Fruit fly (Drosophila melanogaster) whole organism, wandering third instar larva: Measurements from ENCODE around the gene CG14864.

Experiments used
- Abd-B ChIP-seq: fragments of >200 bp; optimal IDR thresholded peaks from 2 replicates; lab custom pipeline; 2017; ENCODE audit warnings: missing biosample characterization, missing genetic modification characterization
- CG32264 ChIP-seq: fragments of 200-800 bp; sonication (Bioruptor generic); optimal IDR thresholded peaks from 2 replicates; lab custom pipeline; 2016; ENCODE audit warnings: missing biosample characterization, missing genetic modification characterization
- CG9705 ChIP-seq: fragments of 200-800 bp; sonication (Bioruptor generic); optimal IDR thresholded peaks from 2 replicates; lab custom pipeline; 2018; ENCODE audit warnings: missing biosample characterization, mild to moderate bottlenecking, missing genetic modification characterization
- CrebA ChIP-seq: fragments of 200-800 bp; sonication (Bioruptor generic); optimal IDR thresholded peaks from 2 replicates; lab custom pipeline; 2016; ENCODE audit warnings: missing biosample characterization, mild to moderate bottlenecking, missing genetic modification characterization, borderline replicate concordance
- Dif ChIP-seq: fragments of 200-275, 200-300 bp; sonication (Bioruptor generic); optimal IDR thresholded peaks from 2 replicates; lab custom pipeline; 2018; ENCODE audit warnings: missing biosample characterization, missing genetic modification characterization; ENCODE audit not compliant: partially characterized antibody
- GATAd ChIP-seq: sonication (Bioruptor generic); optimal IDR thresholded peaks from 2 replicates; lab custom pipeline; 2016; ENCODE audit warnings: missing biosample characterization, missing genetic modification characterization
- HLH106 ChIP-seq: fragments of 200-800 bp; optimal IDR thresholded peaks from 3 replicates; lab custom pipeline; 2019; ENCODE audit warnings: missing biosample characterization, mild to moderate bottlenecking, missing genetic modification characterization, moderate library complexity
- Hnf4 ChIP-seq: fragments of 200-800 bp; sonication (Bioruptor generic); optimal IDR thresholded peaks from 2 replicates; lab custom pipeline; 2016; ENCODE audit warnings: missing biosample characterization, mild to moderate bottlenecking, missing genetic modification characterization
- Hr83 ChIP-seq: fragments of 200-300 bp; sonication (Bioruptor generic); optimal IDR thresholded peaks from 2 replicates; lab custom pipeline; 2016; ENCODE audit warnings: missing biosample characterization, mild to moderate bottlenecking, missing genetic modification characterization, moderate library complexity; ENCODE audit not compliant: poor library complexity, severe bottlenecking
- Jra ChIP-seq: sonication (Bioruptor generic); optimal IDR thresholded peaks from 2 replicates; lab custom pipeline; 2016; ENCODE audit warnings: missing biosample characterization, missing genetic modification characterization
- Mio ChIP-seq: sonication (Bioruptor generic); optimal IDR thresholded peaks from 2 replicates; lab custom pipeline; 2016; ENCODE audit warnings: missing biosample characterization, missing genetic modification characterization
- Myc ChIP-seq: fragments of >200 bp; optimal IDR thresholded peaks from 2 replicates; lab custom pipeline; 2017
- N ChIP-seq: fragments of >200 bp; optimal IDR thresholded peaks from 2 replicates; lab custom pipeline; 2018; ENCODE audit warnings: missing biosample characterization, missing external identifiers, missing genetic modification characterization
- OdsH ChIP-seq: fragments of 200-800 bp; sonication (Bioruptor generic); optimal IDR thresholded peaks from 2 replicates; lab custom pipeline; 2016; ENCODE audit warnings: missing biosample characterization, mild to moderate bottlenecking, missing genetic modification characterization
- Rel ChIP-seq, 2 experiments: fragments of 200-800 bp; sonication (Bioruptor generic) in 1 of 2; optimal IDR thresholded peaks; 2 replicates in 1 of 2; 3 replicates in 1 of 2; lab custom pipeline; 2016 to 2019; ENCODE audit warnings: mild to moderate bottlenecking in 2 of 2, missing biosample characterization in 2 of 2, missing genetic modification characterization in 2 of 2, moderate library complexity in 1 of 2
- Sp1 ChIP-seq: fragments of 200-800 bp; sonication (Bioruptor generic); optimal IDR thresholded peaks from 3 replicates; lab custom pipeline; 2019; ENCODE audit warnings: missing biosample characterization, mild to moderate bottlenecking, missing genetic modification characterization, moderate library complexity
- Vsx2 ChIP-seq: fragments of 200-300, 225-300 bp; sonication (Bioruptor generic); optimal IDR thresholded peaks from 2 replicates; lab custom pipeline; 2018; ENCODE audit warnings: missing biosample characterization, missing genetic modification characterization; ENCODE audit not compliant: partially characterized antibody
- br ChIP-seq: fragments of 200-800 bp; sonication (Bioruptor generic); optimal IDR thresholded peaks from 2 replicates; lab custom pipeline; 2016; ENCODE audit warnings: missing biosample characterization, missing genetic modification characterization
- dl ChIP-seq, 2 experiments: fragments of 175-275, 200-275 bp in 1 of 2; fragments of 200-275 bp in 1 of 2; sonication (Bioruptor generic); optimal IDR thresholded peaks; lab custom pipeline; 2018; ENCODE audit warnings: mild to moderate bottlenecking in 2 of 2, missing biosample characterization in 2 of 2, missing genetic modification characterization in 2 of 2, moderate library complexity in 2 of 2; ENCODE audit not compliant: partially characterized antibody in 2 of 2, insufficient read depth in 1 of 2
- dmrt93B ChIP-seq: fragments of 200-800 bp; sonication (Bioruptor generic); optimal IDR thresholded peaks from 2 replicates; lab custom pipeline; 2018; ENCODE audit warnings: missing biosample characterization, mild to moderate bottlenecking, missing genetic modification characterization
- dsf ChIP-seq: sonication (Bioruptor generic); optimal IDR thresholded peaks from 2 replicates; lab custom pipeline; 2016; ENCODE audit warnings: missing biosample characterization, missing genetic modification characterization, borderline replicate concordance
- ey ChIP-seq: fragments of 200-800 bp; sonication (Bioruptor generic); optimal IDR thresholded peaks from 2 replicates; lab custom pipeline; 2016; ENCODE audit warnings: missing biosample characterization, missing genetic modification characterization
- foxo ChIP-seq, 2 experiments: fragments of 200-800 bp; sonication (Bioruptor generic); optimal IDR thresholded peaks; 2 replicates in 1 of 2; 3 replicates in 1 of 2; lab custom pipeline; 2016 to 2017; ENCODE audit warnings: missing biosample characterization in 2 of 2, missing genetic modification characterization in 2 of 2
- fru ChIP-seq: fragments of 200-800 bp; sonication (Bioruptor generic); optimal IDR thresholded peaks from 3 replicates; lab custom pipeline; 2016; ENCODE audit warnings: missing biosample characterization, mild to moderate bottlenecking, missing genetic modification characterization
- h ChIP-seq: fragments of 200-800 bp; sonication (Bioruptor generic); optimal IDR thresholded peaks from 3 replicates; lab custom pipeline; 2016; ENCODE audit warnings: missing biosample characterization, mild to moderate bottlenecking, missing genetic modification characterization
- jim ChIP-seq: fragments of 175-275, 200-325 bp; sonication (Bioruptor generic); optimal IDR thresholded peaks from 2 replicates; lab custom pipeline; 2016; ENCODE audit warnings: missing biosample characterization, mild to moderate bottlenecking, missing genetic modification characterization
- lola ChIP-seq: fragments of >200 bp; optimal IDR thresholded peaks from 2 replicates; lab custom pipeline; 2017; ENCODE audit warnings: missing biosample characterization, missing genetic modification characterization
- pan ChIP-seq: fragments of >200 bp; optimal IDR thresholded peaks from 2 replicates; lab custom pipeline; 2017
- psq ChIP-seq: fragments of 200-800 bp; sonication (Bioruptor generic); optimal IDR thresholded peaks from 3 replicates; lab custom pipeline; 2017; ENCODE audit warnings: missing biosample characterization, mild to moderate bottlenecking, missing genetic modification characterization, moderate library complexity
- rgr ChIP-seq: fragments of 200-800 bp; sonication (Bioruptor generic); optimal IDR thresholded peaks from 3 replicates; lab custom pipeline; 2016; ENCODE audit warnings: missing biosample characterization, mild to moderate bottlenecking, missing genetic modification characterization
- sage ChIP-seq: fragments of 200-800 bp; sonication (Bioruptor generic); optimal IDR thresholded peaks from 2 replicates; lab custom pipeline; 2016; ENCODE audit warnings: missing biosample characterization, mild to moderate bottlenecking, missing genetic modification characterization
- sv ChIP-seq: fragments of 200-800 bp; sonication (Bioruptor generic); optimal IDR thresholded peaks from 3 replicates; lab custom pipeline; 2016; ENCODE audit warnings: missing biosample characterization, missing genetic modification characterization
- tai ChIP-seq: sonication (Bioruptor generic); optimal IDR thresholded peaks from 2 replicates; lab custom pipeline; 2016; ENCODE audit warnings: missing biosample characterization, missing genetic modification characterization
- usp ChIP-seq: fragments of >200 bp; optimal IDR thresholded peaks from 2 replicates; lab custom pipeline; 2017; ENCODE audit warnings: missing biosample characterization, missing genetic modification characterization
- woc ChIP-seq: sonication (Bioruptor generic); optimal IDR thresholded peaks from 2 replicates; lab custom pipeline; 2016; ENCODE audit warnings: missing biosample characterization, mild to moderate bottlenecking, missing genetic modification characterization

The CG14864 gene

dm6 chr3R:15277926-15278869 is 9.9 kb upstream of the CG14864 start, which contains the start of the genes MRG15 and Tm1:
TSS of gene MRG15 (minus strand) at chr3R:15278109.
TSS of gene Tm1 (plus strand) at chr3R:15278220.
- TF ChIP-seq rgr (peak; percentile 60), h (GFP tag; lab: Kevin White, UChicago) (no peak), Rel (GFP tag; optimal IDR thresholded peaks at IDR 0.05; lab: Kevin White, UChicago) (no peak), Rel (tag; optimal IDR thresholded peaks at IDR 0.05; lab: Kevin White, UChicago) (peak; percentile 1), pan (lab: Kevin White, UChicago) (no peak), Sp1 (GFP tag; lab: Kevin White, UChicago) (no peak), Hnf4 (GFP tag; lab: Kevin White, UChicago) (peak; percentile 5), Dif (no peak)

DNA sequence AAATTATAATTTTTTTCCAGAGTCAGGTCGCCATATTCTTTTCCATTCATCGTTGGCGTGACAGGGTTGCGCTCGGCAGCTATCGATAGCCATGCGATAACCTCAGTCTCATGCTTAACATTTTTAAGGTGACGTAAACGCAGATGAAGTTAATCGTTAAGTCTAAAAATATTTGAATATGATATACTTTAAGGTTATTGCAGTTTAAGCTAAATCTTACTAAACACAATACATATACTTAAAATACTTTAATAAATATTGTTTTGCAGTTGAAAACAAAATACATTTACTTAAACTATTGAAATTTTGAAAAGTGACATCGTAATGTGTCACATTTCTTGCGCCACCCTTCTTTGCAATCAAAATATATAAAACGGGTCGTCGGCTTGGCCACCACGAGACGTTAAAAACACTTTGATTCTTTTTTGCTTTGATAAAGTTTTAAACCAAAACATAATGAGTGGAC is 6.9 kb upstream of the CG14864 start, which contains the start of the genes Cp190 and CG4338:
Cp190 (minus strand) TSS at position 84 of the 466 bp plus-strand sequence.
CG4338 (plus strand) TSS at position 365 of the 466 bp plus-strand sequence.
- peak; percentile 48 for TF ChIP-seq Mio
- TF ChIP-seq tai (GFP tag; lab: Kevin White, UChicago), result no peak
- TF ChIP-seq HLH106 (tag; lab: Kevin White, UChicago), result peak; percentile 99
- TF ChIP-seq psq (GFP tag; lab: Kevin White, UChicago), result peak; percentile 95
- no peak for TF ChIP-seq lola (GFP tag; lab: Kevin White, UChicago)
- peak; percentile 90 for TF ChIP-seq dsf (GFP tag; lab: Kevin White, UChicago)
- TF ChIP-seq sage (GFP tag; lab: Kevin White, UChicago), result no peak
- peak; percentile 97 for TF ChIP-seq woc (GFP tag; lab: Kevin White, UChicago)
- TF ChIP-seq Dif, result no peak
- peak; percentile 97 for TF ChIP-seq dmrt93B
- peak; percentile 85 for TF ChIP-seq CG32264 (GFP tag; lab: Kevin White, UChicago)
- TF ChIP-seq br (GFP tag; lab: Kevin White, UChicago), result peak; percentile 94
- peak; percentile 69 for TF ChIP-seq Hr83 (GFP tag; lab: Kevin White, UChicago)
- peak; percentile 99 for TF ChIP-seq Sp1 (GFP tag; lab: Kevin White, UChicago)
- peak; percentile 92 for TF ChIP-seq sv (GFP tag; lab: Kevin White, UChicago)
- TF ChIP-seq foxo (GFP tag; optimal IDR thresholded peaks at IDR 0.05; lab: Kevin White, UChicago), result peak; percentile 64 to 98
- TF ChIP-seq Rel (GFP tag; optimal IDR thresholded peaks at IDR 0.05; lab: Kevin White, UChicago), result peak; percentile 78
- TF ChIP-seq Rel (tag; optimal IDR thresholded peaks at IDR 0.05; lab: Kevin White, UChicago), result peak; percentile 92
- TF ChIP-seq Abd-B (GFP tag; lab: Kevin White, UChicago), result no peak
- TF ChIP-seq Hnf4 (GFP tag; lab: Kevin White, UChicago), result no peak
- no peak for TF ChIP-seq GATAd (GFP tag; lab: Kevin White, UChicago)
- TF ChIP-seq h (GFP tag; lab: Kevin White, UChicago), result peak; percentile 97
- peak; percentile 96 for TF ChIP-seq OdsH (GFP tag; lab: Kevin White, UChicago)
- peak; percentile 96 for TF ChIP-seq fru
- no peak for TF ChIP-seq Vsx2 (GFP tag; lab: Kevin White, UChicago)
- peak; percentile 34 for TF ChIP-seq Myc (lab: Kevin White, UChicago)
- TF ChIP-seq rgr, result peak; percentile 98
- peak; percentile 98 for TF ChIP-seq CG9705 (GFP tag; lab: Kevin White, UChicago)
- no peak for TF ChIP-seq jim (GFP tag; lab: Kevin White, UChicago)
- TF ChIP-seq ey (GFP tag; lab: Kevin White, UChicago), result peak; percentile 95
- TF ChIP-seq Jra (GFP tag; lab: Kevin White, UChicago), result peak; percentile 80

- TF ChIP-seq dl (GFP tag; optimal IDR thresholded peaks at IDR 0.05; lab: Kevin White, UChicago; ENCODE audit: insufficient read depth in 1 of 2, partially characterized antibody in 2 of 2), result no peak
- TF ChIP-seq OdsH (GFP tag; lab: Kevin White, UChicago), result no peak
- TF ChIP-seq sage (GFP tag; lab: Kevin White, UChicago), result no peak
- TF ChIP-seq CG9705 (GFP tag; lab: Kevin White, UChicago), result no peak
- no peak for TF ChIP-seq usp
- TF ChIP-seq foxo (GFP tag; optimal IDR thresholded peaks at IDR 0.05; lab: Kevin White, UChicago), result no peak
- TF ChIP-seq Hnf4 (GFP tag; lab: Kevin White, UChicago), result no peak
- TF ChIP-seq lola (GFP tag; lab: Kevin White, UChicago), result no peak
- TF ChIP-seq CrebA (GFP tag; lab: Kevin White, UChicago), result no peak
- no peak for TF ChIP-seq Mio
- no peak for TF ChIP-seq N (GFP tag; lab: Kevin White, UChicago)
- TF ChIP-seq CG32264 (GFP tag; lab: Kevin White, UChicago), result no peak
- TF ChIP-seq Abd-B (GFP tag; lab: Kevin White, UChicago), result no peak
- no peak for TF ChIP-seq br (GFP tag; lab: Kevin White, UChicago)
- TF ChIP-seq Jra (GFP tag; lab: Kevin White, UChicago), result no peak
- TF ChIP-seq, all 38 proteins: peak for 0
Observed at dm6 chr3R:15268856-15269255, 518 bp upstream of the CG14864 start.
